Fruit fly (Drosophila melanogaster) whole organism, prepupa: Measurements from ENCODE around the gene CG4301.
A peak's percentile ranks its signal among the peaks of the same experiment; 100 is the strongest.

Experiments
- Blimp-1 ChIP-seq: fragments of 200-800 bp; sonication (Bioruptor generic); optimal IDR thresholded peaks from 3 replicates; lab custom pipeline; 2017; ENCODE audit warnings: missing biosample characterization, missing genetic modification characterization, mild to moderate bottlenecking, moderate library complexity, missing genetic modification reagents
- CG10631 ChIP-seq: fragments of 200-800 bp; sonication (Bioruptor generic); optimal IDR thresholded peaks from 2 replicates; lab custom pipeline; 2016; ENCODE audit warnings: missing biosample characterization, missing genetic modification characterization
- CG10669 ChIP-seq: fragments of 200-800 bp; sonication (Bioruptor generic); optimal IDR thresholded peaks from 3 replicates; lab custom pipeline; 2018; ENCODE audit warnings: missing biosample characterization, mild to moderate bottlenecking, missing genetic modification characterization, moderate library complexity
- CG11294 ChIP-seq: fragments of 200-800 bp; sonication (Bioruptor generic); IDR thresholded peaks from 2 replicates; pipeline ENCODE4 v1.3.6; 2022; ENCODE audit warnings: missing biosample characterization, missing genetic modification characterization
- CG15336 ChIP-seq: fragments of 200-800 bp; sonication (Bioruptor generic); IDR thresholded peaks from 2 replicates; pipeline ENCODE4 v1.3.6; 2022; ENCODE audit warnings: missing biosample characterization, missing genetic modification characterization
- CG1621 ChIP-seq: fragments of 200-800 bp; sonication (Bioruptor generic); optimal IDR thresholded peaks from 3 replicates; lab custom pipeline; 2018; ENCODE audit warnings: missing biosample characterization, mild to moderate bottlenecking, missing genetic modification characterization
- CG3032 ChIP-seq: fragments of 200-800 bp; optimal IDR thresholded peaks from 2 replicates; lab custom pipeline; 2019; ENCODE audit warnings: missing biosample characterization, mild to moderate bottlenecking, missing genetic modification characterization, moderate library complexity
- CG32006 ChIP-seq: fragments of 200-800 bp; sonication (Bioruptor generic); optimal IDR thresholded peaks from 3 replicates; lab custom pipeline; 2017; ENCODE audit warnings: missing biosample characterization, mild to moderate bottlenecking, missing genetic modification characterization
- CG6163 ChIP-seq: fragments of 200-800 bp; sonication (Bioruptor generic); IDR thresholded peaks from 3 replicates; pipeline ENCODE4 v1.3.6; 2022; ENCODE audit warnings: missing biosample characterization, missing genetic modification characterization
- CG6276 ChIP-seq: fragments of 200-800 bp; sonication (Bioruptor generic); optimal IDR thresholded peaks from 2 replicates; lab custom pipeline; 2017; ENCODE audit warnings: missing biosample characterization, mild to moderate bottlenecking, missing genetic modification characterization
- CG6792 ChIP-seq: fragments of 200-800 bp; sonication (Bioruptor generic); optimal IDR thresholded peaks from 3 replicates; lab custom pipeline; 2016; ENCODE audit warnings: missing biosample characterization, missing genetic modification characterization
- CG6808 ChIP-seq: fragments of 200-800 bp; sonication (Bioruptor generic); optimal IDR thresholded peaks from 3 replicates; lab custom pipeline; 2017; ENCODE audit warnings: missing biosample characterization, missing genetic modification characterization, mild to moderate bottlenecking, moderate library complexity, missing genetic modification reagents
- CG6854 ChIP-seq: fragments of 200-800 bp; sonication (Bioruptor generic); optimal IDR thresholded peaks from 2 replicates; lab custom pipeline; 2017; ENCODE audit warnings: missing biosample characterization, mild to moderate bottlenecking, missing genetic modification characterization
- CG7368 ChIP-seq: fragments of 200-800 bp; sonication (Bioruptor generic); optimal IDR thresholded peaks from 3 replicates; lab custom pipeline; 2016; ENCODE audit warnings: missing biosample characterization, missing genetic modification characterization
- CG8119 ChIP-seq: fragments of 200-800 bp; sonication (Bioruptor generic); IDR thresholded peaks from 3 replicates; pipeline ENCODE4 v1.3.6; 2022; ENCODE audit warnings: missing biosample characterization, missing genetic modification characterization
- CG8319 ChIP-seq: fragments of 200-800 bp; sonication (Bioruptor generic); optimal IDR thresholded peaks from 3 replicates; lab custom pipeline; 2016; ENCODE audit warnings: missing biosample characterization, missing genetic modification characterization
- CG8632 ChIP-seq: fragments of 200-800 bp; sonication (Bioruptor generic); optimal IDR thresholded peaks from 3 replicates; lab custom pipeline; 2016; ENCODE audit warnings: missing biosample characterization, missing genetic modification characterization
- CG9139 ChIP-seq: fragments of 200-800 bp; sonication (Bioruptor generic); optimal IDR thresholded peaks from 3 replicates; lab custom pipeline; 2017; ENCODE audit warnings: missing biosample characterization, mild to moderate bottlenecking, missing genetic modification characterization
- Eip75B ChIP-seq: fragments of 200-800 bp; sonication (Bioruptor generic); optimal IDR thresholded peaks from 3 replicates; lab custom pipeline; 2016; ENCODE audit warnings: missing biosample characterization, missing genetic modification characterization
- Eip93F ChIP-seq: fragments of 200-800 bp; sonication (Bioruptor generic); optimal IDR thresholded peaks from 2 replicates; lab custom pipeline; 2016; ENCODE audit warnings: missing biosample characterization, mild to moderate bottlenecking, missing genetic modification characterization
- Ets21C ChIP-seq: fragments of 200-800 bp; sonication (Bioruptor generic); optimal IDR thresholded peaks from 3 replicates; lab custom pipeline; 2016; ENCODE audit warnings: missing biosample characterization, missing genetic modification characterization
- Ets96B ChIP-seq: fragments of 200-800 bp; optimal IDR thresholded peaks from 2 replicates; lab custom pipeline; 2019; ENCODE audit warnings: missing biosample characterization, mild to moderate bottlenecking, missing genetic modification characterization, moderate library complexity
- Hr39 ChIP-seq: fragments of 200-800 bp; sonication (Bioruptor generic); optimal IDR thresholded peaks from 2 replicates; lab custom pipeline; 2016; ENCODE audit warnings: missing biosample characterization, missing genetic modification characterization
- Hr4 ChIP-seq: fragments of 200-800 bp; sonication (Bioruptor generic); optimal IDR thresholded peaks from 3 replicates; lab custom pipeline; 2016; ENCODE audit warnings: missing biosample characterization, missing genetic modification characterization
- Met ChIP-seq: fragments of 200-800 bp; sonication (Bioruptor generic); optimal IDR thresholded peaks from 3 replicates; lab custom pipeline; 2016; ENCODE audit warnings: missing biosample characterization, missing genetic modification characterization
- OdsH ChIP-seq: fragments of 200-800 bp; sonication (Bioruptor generic); optimal IDR thresholded peaks from 3 replicates; lab custom pipeline; 2016; ENCODE audit warnings: missing biosample characterization, missing genetic modification characterization
- Smox ChIP-seq: fragments of 200-800 bp; sonication (Bioruptor generic); optimal IDR thresholded peaks from 3 replicates; lab custom pipeline; 2016; ENCODE audit warnings: missing biosample characterization, missing genetic modification characterization
- Sox15 ChIP-seq: fragments of 200-800 bp; sonication (Bioruptor generic); optimal IDR thresholded peaks from 3 replicates; lab custom pipeline; 2016; ENCODE audit warnings: missing biosample characterization, missing genetic modification characterization
- achi ChIP-seq: fragments of 200-800 bp; sonication (Bioruptor generic); optimal IDR thresholded peaks from 3 replicates; lab custom pipeline; 2016; ENCODE audit warnings: missing biosample characterization, missing genetic modification characterization
- cyc ChIP-seq: fragments of 200-800 bp; sonication (Bioruptor generic); optimal IDR thresholded peaks from 3 replicates; lab custom pipeline; 2016; ENCODE audit warnings: missing biosample characterization, missing genetic modification characterization
- eg ChIP-seq: fragments of 200-800 bp; sonication (Bioruptor generic); IDR thresholded peaks from 3 replicates; pipeline ENCODE4 v1.3.6; 2022; ENCODE audit warnings: missing biosample characterization, missing genetic modification characterization
- esn ChIP-seq: fragments of 200-800 bp; sonication (Bioruptor generic); optimal IDR thresholded peaks from 2 replicates; lab custom pipeline; 2016; ENCODE audit warnings: missing biosample characterization, mild to moderate bottlenecking, missing genetic modification characterization, moderate library complexity
- fd59A ChIP-seq: fragments of 200-800 bp; sonication (Bioruptor generic); optimal IDR thresholded peaks from 2 replicates; lab custom pipeline; 2017; ENCODE audit warnings: missing biosample characterization, mild to moderate bottlenecking, missing genetic modification characterization, missing genetic modification reagents
- fkh ChIP-seq: fragments of 200-800 bp; sonication (Bioruptor generic); optimal IDR thresholded peaks from 3 replicates; lab custom pipeline; 2017; ENCODE audit warnings: missing biosample characterization, mild to moderate bottlenecking, missing genetic modification characterization, moderate library complexity
- lz ChIP-seq: fragments of 200-800 bp; sonication (Bioruptor generic); optimal IDR thresholded peaks from 3 replicates; lab custom pipeline; 2016; ENCODE audit warnings: missing biosample characterization, missing genetic modification characterization
- net ChIP-seq: fragments of 200-800 bp; sonication (Bioruptor generic); optimal IDR thresholded peaks from 3 replicates; lab custom pipeline; 2016; ENCODE audit warnings: missing biosample characterization, missing genetic modification characterization
- pdm3 ChIP-seq: fragments of 200-800 bp; sonication (Bioruptor generic); optimal IDR thresholded peaks from 3 replicates; lab custom pipeline; 2016; ENCODE audit warnings: missing biosample characterization, missing genetic modification characterization
- spab ChIP-seq: fragments of 200-800 bp; sonication (Bioruptor generic); optimal IDR thresholded peaks from 2 replicates; lab custom pipeline; 2017; ENCODE audit warnings: missing biosample characterization, mild to moderate bottlenecking, missing genetic modification characterization, missing genetic modification reagents
- ss ChIP-seq, 2 experiments: fragments of 200-800 bp; sonication (Bioruptor generic); optimal IDR thresholded peaks; 2 replicates in 1 of 2; 3 replicates in 1 of 2; lab custom pipeline; 2017 to 2018; ENCODE audit warnings: mild to moderate bottlenecking in 2 of 2, missing biosample characterization in 2 of 2, missing genetic modification characterization in 2 of 2, moderate library complexity in 1 of 2
- svp ChIP-seq: fragments of 200-800 bp; sonication (Bioruptor generic); peaks from one replicate; lab custom pipeline; 2016; ENCODE audit warnings: missing biosample characterization, missing genetic modification characterization

Gene CG4301

DNA sequence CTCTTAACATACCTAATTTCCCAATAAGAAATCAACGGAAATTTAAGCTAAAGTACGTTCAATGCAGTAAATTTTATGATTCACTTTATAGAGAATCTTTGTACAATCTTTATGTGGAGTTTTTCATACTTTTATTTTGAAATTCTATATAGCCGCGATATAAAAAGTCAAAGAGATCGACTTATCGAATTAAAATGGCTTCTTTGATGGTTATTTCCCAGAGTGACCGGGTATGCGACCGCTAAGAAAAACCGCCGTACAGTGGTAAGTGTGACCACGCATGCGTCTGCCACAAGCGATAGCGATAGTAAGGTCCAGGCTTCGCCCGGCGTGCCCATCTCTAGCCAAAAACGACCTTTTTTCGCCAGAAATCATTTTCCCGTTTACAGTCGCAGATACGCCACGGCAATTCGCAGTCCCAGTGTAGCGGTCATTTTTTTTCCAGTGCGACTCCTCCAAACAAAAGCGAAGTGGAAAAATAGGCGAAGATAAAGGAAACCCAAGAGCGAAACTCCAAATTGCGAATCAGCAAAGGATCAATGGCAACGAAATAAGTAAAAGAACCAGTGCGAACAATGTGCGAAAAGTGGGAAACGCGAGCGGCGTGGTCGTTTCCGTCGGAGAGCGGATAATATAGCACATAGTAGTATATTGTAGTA is 17.3 kb downstream of the CG4301 start, which contains the start of gene hang (continued):
- TF ChIP-seq Smox (peak; percentile 5), OdsH (GFP tag; lab: Kevin White, UChicago) (peak; percentile 7), CG6808 (GFP tag; lab: Kevin White, UChicago) (peak; percentile 29), svp (peak; percentile 76), CG6854 (GFP tag; lab: Kevin White, UChicago) (peak; percentile 64), lz (peak; percentile 25), CG8632 (no peak), Hr39 (peak; percentile 0), CG3032 (tag; lab: Kevin White, UChicago) (no peak), CG9139 (GFP tag; lab: Kevin White, UChicago) (peak; percentile 28), esn (peak; percentile 61), CG7368 (GFP tag; lab: Kevin White, UChicago) (no peak), CG1621 (tag; lab: Kevin White, UChicago) (peak; percentile 89), Eip75B (GFP tag; lab: Kevin White, UChicago) (peak; percentile 27), spab (GFP tag; lab: Kevin White, UChicago) (no peak), pdm3 (GFP tag; lab: Kevin White, UChicago) (peak; percentile 16), CG8319 (GFP tag; lab: Kevin White, UChicago) (no peak)

DNA sequence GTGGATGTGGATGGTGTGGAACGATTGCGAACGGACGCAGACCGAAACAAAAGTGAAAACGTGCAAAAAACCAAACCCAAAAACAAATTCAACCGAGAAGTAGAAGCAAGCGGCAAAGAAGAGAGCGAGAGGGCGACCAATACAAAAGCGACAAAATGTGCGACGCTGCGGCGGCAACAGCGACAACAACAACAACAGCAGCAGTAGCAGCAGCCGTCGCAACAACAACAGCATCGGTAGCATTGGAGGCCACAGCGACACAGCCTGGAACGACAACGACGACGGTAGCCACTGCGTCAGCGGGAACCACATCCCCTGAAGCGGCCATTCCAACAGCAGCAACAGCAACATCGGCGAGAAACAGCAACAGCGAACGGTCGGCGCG is 17.8 kb downstream of the CG4301 start:
- TF ChIP-seq ss (GFP tag; optimal IDR thresholded peaks at IDR 0.05; lab: Kevin White, UChicago) (no peak), svp (peak; percentile 70), fd59A (GFP tag; lab: Kevin White, UChicago) (no peak), CG1621 (tag; lab: Kevin White, UChicago) (no peak), CG10669 (GFP tag; lab: Kevin White, UChicago) (no peak), Eip93F (GFP tag; lab: Kevin White, UChicago) (peak; percentile 15), Blimp-1 (GFP tag; lab: Kevin White, UChicago) (peak; percentile 38), CG15336 (GFP tag; lab: Robert Waterston, UW) (peak; percentile 53), net (GFP tag; lab: Kevin White, UChicago) (no peak), Smox (no peak), CG32006 (no peak), CG8319 (GFP tag; lab: Kevin White, UChicago) (no peak), CG6276 (GFP tag; lab: Kevin White, UChicago) (peak; percentile 14), CG8119 (GFP tag; lab: Robert Waterston, UW) (no peak; the same call in 2 of the 3 replicates), Ets96B (no peak), Met (GFP tag; lab: Kevin White, UChicago) (no peak), CG11294 (peak; percentile 16; the same call in 1 of the 2 replicates), CG6808 (GFP tag; lab: Kevin White, UChicago) (no peak), achi (GFP tag; lab: Kevin White, UChicago) (no peak), fkh (GFP tag; lab: Kevin White, UChicago) (no peak), CG6163 (peak; percentile 55; the same call in 2 of the 3 replicates), Sox15 (no peak), Hr4 (no peak), Ets21C (no peak), CG10631 (GFP tag; lab: Kevin White, UChicago) (no peak), CG6792 (GFP tag; lab: Kevin White, UChicago) (no peak), Eip75B (GFP tag; lab: Kevin White, UChicago) (no peak), cyc (GFP tag; lab: Kevin White, UChicago) (no peak), eg (GFP tag; lab: Robert Waterston, UW) (peak; percentile 21; the same call in 1 of the 3 replicates)
- TF ChIP-seq, all 60 proteins: peak for 8
